Worm (Caenorhabditis elegans) whole organism, early embryonic: Measurements from ENCODE around the gene ceh-22.

Experiments
- B0310.2 ChIP-seq: sonication (generic microtip); optimal IDR thresholded peaks from 2 replicates; lab custom pipeline; 2016; ENCODE audit warnings: mild to moderate bottlenecking, missing genetic modification characterization, missing compliant biosample characterization
- F13C5.2 ChIP-seq: sonication (generic microtip); optimal IDR thresholded peaks from 2 replicates; lab custom pipeline; 2017; ENCODE audit warnings: mild to moderate bottlenecking, missing genetic modification characterization, inconsistent platforms, missing compliant biosample characterization
- aly-1 ChIP-seq: sonication (generic microtip); optimal IDR thresholded peaks from 2 replicates; lab custom pipeline; 2016; ENCODE audit warnings: missing genetic modification characterization, missing compliant biosample characterization
- ama-1 ChIP-seq: fragments of 150-350 bp; optimal IDR thresholded peaks from 2 replicates; lab custom pipeline; 2014
- ceh-13 ChIP-seq: fragments of 200-800 bp; sonication (Bioruptor generic); optimal IDR thresholded peaks from 2 replicates; lab custom pipeline; 2018; ENCODE audit warnings: mild to moderate bottlenecking, missing genetic modification characterization, missing compliant biosample characterization
- hmbx-1 ChIP-seq: sonication (generic microtip); optimal IDR thresholded peaks from 2 replicates; lab custom pipeline; 2016; ENCODE audit warnings: mild to moderate bottlenecking, missing genetic modification characterization, missing compliant biosample characterization
- hmg-4 ChIP-seq: fragments of 200-800 bp; sonication (Bioruptor generic); optimal IDR thresholded peaks from 2 replicates; lab custom pipeline; 2018; ENCODE audit warnings: mild to moderate bottlenecking, missing genetic modification characterization, missing compliant biosample characterization
- scrt-1 ChIP-seq: fragments of 200-800 bp; sonication (Bioruptor generic); IDR thresholded peaks from 2 replicates; pipeline ENCODE4 v1.3.6; 2022; ENCODE audit warnings: missing genetic modification characterization, missing compliant biosample characterization
- sea-1 ChIP-seq: fragments of 200-800 bp; sonication (Bioruptor generic); conservative IDR thresholded peaks from 2 replicates; pipeline ENCODE4 v1.3.6; 2022; ENCODE audit warnings: missing genetic modification characterization, missing compliant biosample characterization
- tbx-11 ChIP-seq: fragments of 200-800 bp; sonication (Bioruptor generic); IDR thresholded peaks from 2 replicates; pipeline ENCODE4 v1.3.6; 2022; ENCODE audit warnings: missing genetic modification characterization, missing compliant biosample characterization
- tbx-37 ChIP-seq: fragments of 200-800 bp; sonication (Bioruptor generic); conservative IDR thresholded peaks from 2 replicates; pipeline ENCODE4 v1.3.6; 2022; ENCODE audit warnings: missing genetic modification reagents, missing genetic modification characterization, missing compliant biosample characterization

- TF ChIP-seq ama-1 = no peak
- TF ChIP-seq ceh-13 (GFP tag; lab: Kevin White, UChicago) = no peak
- no peak for TF ChIP-seq aly-1 (tag; lab: Kevin White, UChicago)
- TF ChIP-seq hmbx-1 (tag; lab: Kevin White, UChicago) = no peak
- TF ChIP-seq tbx-37 (GFP tag; lab: Robert Waterston, UW) = no peak
- no peak for TF ChIP-seq sea-1 (GFP tag; lab: Robert Waterston, UW)
- TF ChIP-seq hmg-4 (GFP tag; lab: Kevin White, UChicago) = no peak
- TF ChIP-seq scrt-1 = no peak
- no peak for TF ChIP-seq B0310.2 (tag; lab: Kevin White, UChicago)
- TF ChIP-seq tbx-11 (GFP tag; lab: Robert Waterston, UW) = no peak
- no peak for TF ChIP-seq F13C5.2 (tag; lab: Kevin White, UChicago)
These were observed 52.8 kb downstream of the ceh-22 start for ce11 chrV:10724472-10724871.
